Worm (Caenorhabditis elegans): Measurements from ENCODE around the gene ceh-20.

- TF ChIP-seq unc-62 (GFP tag; optimal IDR thresholded peaks at IDR 0.05) (no peak), ceh-27 (GFP tag; optimal IDR thresholded peaks at IDR 0.05) (no peak), ama-1 (optimal IDR thresholded peaks at IDR 0.05) (no peak), ama-1 (GFP tag; optimal IDR thresholded peaks at IDR 0.05) (no peak), atf-7 (tag; optimal IDR thresholded peaks at IDR 0.05) (no peak), nhr-80 (tag; optimal IDR thresholded peaks at IDR 0.05) (no peak), T07F8.4 (tag; optimal IDR thresholded peaks at IDR 0.05) (no peak), zfh-2 (GFP tag; conservative IDR thresholded peaks at IDR 0.05) (no peak), B0019.2 (GFP tag; conservative IDR thresholded peaks at IDR 0.05) (no peak), nhr-90 (tag; optimal IDR thresholded peaks at IDR 0.05) (no peak), egrh-3 (GFP tag; IDR thresholded peaks at IDR 0.05) (no peak), nfya-2 (GFP tag; IDR thresholded peaks at IDR 0.05) (no peak), bed-2 (GFP tag; IDR thresholded peaks at IDR 0.05) (no peak)
Observed at ce11 chrIII:6979584-6979983, at the start of gene ceh-20.

Measured in whole organism, young adult.